Worm (Caenorhabditis elegans): ENCODE measurements around the gene F42H10.6.

The F42H10.6 gene

ce11 chrIII:8446940-8447403, 33.3 kb downstream of the F42H10.6 start, which contains the start of gene rpn-3 (continued):
- TF ChIP-seq D2030.7 (GFP tag; IDR thresholded peaks at IDR 0.05), result peak; percentile 87
- TF ChIP-seq unc-130 (GFP tag; optimal IDR thresholded peaks at IDR 0.05), result peak; percentile 49
- peak; percentile 68; the same call in 1 of the 2 replicates for TF ChIP-seq ztf-28 (GFP tag; IDR thresholded peaks at IDR 0.05)
- TF ChIP-seq ztf-6 (GFP tag; IDR thresholded peaks at IDR 0.05), result 0 out of 2 replicates have a peak, but pooled peaks have one; percentile 13
- no peak for TF ChIP-seq lin-26 (GFP tag; IDR thresholded peaks at IDR 0.05)
- peak; percentile 38 for TF ChIP-seq snpc-4 (GFP tag; optimal IDR thresholded peaks at IDR 0.05)
- TF ChIP-seq snpc-4 (tag; optimal IDR thresholded peaks at IDR 0.05), result peak; percentile 46 to 84 (median 66)
- peak; percentile 100 for TF ChIP-seq hsf-1 (GFP tag; IDR thresholded peaks at IDR 0.05)
- TF ChIP-seq egrh-3 (GFP tag; IDR thresholded peaks at IDR 0.05), result no peak
- TF ChIP-seq F57A8.1 (GFP tag; optimal IDR thresholded peaks at IDR 0.05), result no peak
- TF ChIP-seq C17E4.6 (GFP tag; IDR thresholded peaks at IDR 0.05), result peak; percentile 89; the same call in 1 of the 2 replicates
- TF ChIP-seq athp-1 (tag; optimal IDR thresholded peaks at IDR 0.05), result peak; percentile 79
- no peak for TF ChIP-seq ets-4 (GFP tag; optimal IDR thresholded peaks at IDR 0.05)
- peak; percentile 100 for TF ChIP-seq F33H1.4 (GFP tag; IDR thresholded peaks at IDR 0.05)
- TF ChIP-seq T26A5.8 (tag; optimal IDR thresholded peaks at IDR 0.05), result no peak
- TF ChIP-seq mes-4 (tag; optimal IDR thresholded peaks at IDR 0.05), result no peak
- TF ChIP-seq madf-6 (GFP tag; IDR thresholded peaks at IDR 0.05), result peak; percentile 96
- TF ChIP-seq Y95B8A.8 (GFP tag; IDR thresholded peaks at IDR 0.05), result peak; percentile 75; the same call in 1 of the 2 replicates
- TF ChIP-seq tbp1 (GFP tag; optimal IDR thresholded peaks at IDR 0.05), result peak; percentile 79
- TF ChIP-seq B0019.2 (GFP tag; conservative IDR thresholded peaks at IDR 0.05), result peak; percentile 58; the same call in 1 of the 2 replicates
- peak; percentile 93 for TF ChIP-seq pbrm-1 (GFP tag; IDR thresholded peaks at IDR 0.05)
- TF ChIP-seq dpff-1 (tag; optimal IDR thresholded peaks at IDR 0.05), result no peak
- peak; percentile 76 for TF ChIP-seq rpc-1 (optimal IDR thresholded peaks at IDR 0.05)
- peak; percentile 13 for TF ChIP-seq rpc-1 (tag; optimal IDR thresholded peaks at IDR 0.05)
- peak; percentile 98 for TF ChIP-seq ekl-4 (GFP tag; IDR thresholded peaks at IDR 0.05)
- no peak for TF ChIP-seq ceh-40 (GFP tag; IDR thresholded peaks at IDR 0.05)
- peak; percentile 78 for TF ChIP-seq ztf-26 (tag; optimal IDR thresholded peaks at IDR 0.05)
- no peak for TF ChIP-seq F52B5.7 (tag; optimal IDR thresholded peaks at IDR 0.05)
- peak; percentile 74 for TF ChIP-seq hmg-1.2 (GFP tag; IDR thresholded peaks at IDR 0.05)
- no peak for TF ChIP-seq sptf-2 (GFP tag; optimal IDR thresholded peaks at IDR 0.05)
- TF ChIP-seq atf-7 (tag; optimal IDR thresholded peaks at IDR 0.05), result peak; percentile 89
- TF ChIP-seq dox-1 (GFP tag; IDR thresholded peaks at IDR 0.05), result peak; percentile 84
- no peak for TF ChIP-seq nhr-179 (tag; optimal IDR thresholded peaks at IDR 0.05)
- TF ChIP-seq lsl-1 (GFP tag; optimal IDR thresholded peaks at IDR 0.05), result peak; percentile 61
- TF ChIP-seq lag-1 (GFP tag; IDR thresholded peaks at IDR 0.05), result no peak
- peak; percentile 81 for TF ChIP-seq pha-4 (tag; optimal IDR thresholded peaks at IDR 0.05)
- peak; percentile 84 for TF ChIP-seq attf-5 (GFP tag; optimal IDR thresholded peaks at IDR 0.05)
- no peak for TF ChIP-seq fkh-3 (tag; optimal IDR thresholded peaks at IDR 0.05)
- peak; percentile 85 for TF ChIP-seq F22D6.2 (tag; optimal IDR thresholded peaks at IDR 0.05)
- TF ChIP-seq bed-2 (GFP tag; IDR thresholded peaks at IDR 0.05), result peak; percentile 76; the same call in 1 of the 2 replicates
- TF ChIP-seq lir-1 (GFP tag; conservative IDR thresholded peaks at IDR 0.05), result peak; percentile 83
- no peak for TF ChIP-seq F10E7.11 (tag; optimal IDR thresholded peaks at IDR 0.05)
- TF ChIP-seq somi-1 (GFP tag; optimal IDR thresholded peaks at IDR 0.05), result peak; percentile 83
- TF ChIP-seq Y56A3A.18 (GFP tag; IDR thresholded peaks at IDR 0.05), result peak; percentile 71
- peak; percentile 69 for TF ChIP-seq xnd-1 (tag; optimal IDR thresholded peaks at IDR 0.05)
- no peak for TF ChIP-seq ztf-18 (tag; optimal IDR thresholded peaks at IDR 0.05)
- TF ChIP-seq cebp-2 (GFP tag; IDR thresholded peaks at IDR 0.05), result no peak
- peak; percentile 28 for TF ChIP-seq B0261.1 (tag; optimal IDR thresholded peaks at IDR 0.05)
- no peak for TF ChIP-seq him-1 (tag; optimal IDR thresholded peaks at IDR 0.05)
- TF ChIP-seq mxl-1 (tag; optimal IDR thresholded peaks at IDR 0.05), result no peak
